Fruit fly (Drosophila melanogaster): Measurements from ENCODE around the gene Cp16.

The Cp16 gene

DNA sequence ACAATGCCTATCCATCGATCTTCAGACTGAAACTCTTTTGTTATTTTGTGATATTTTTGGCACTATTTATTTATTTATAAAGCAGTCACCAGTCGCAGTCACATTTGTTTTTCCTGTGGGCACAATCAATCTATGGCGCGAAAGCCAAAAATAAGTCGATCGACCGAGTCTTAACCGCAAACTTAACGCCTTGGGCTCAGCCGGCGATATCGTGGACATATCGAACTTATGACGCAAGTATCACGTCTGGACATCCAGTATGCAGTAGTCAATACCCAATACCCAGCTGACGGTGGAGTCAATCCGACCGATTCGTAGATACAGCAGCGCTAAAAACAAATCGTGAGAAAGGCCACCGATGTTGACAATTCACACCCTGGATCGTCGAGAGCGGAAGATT lies 41.1 kb upstream of the Cp16 start:
- no peak for TF ChIP-seq cic (GFP tag; optimal IDR thresholded peaks at IDR 0.05)
- TF ChIP-seq CG14711 (tag; optimal IDR thresholded peaks at IDR 0.05) = no peak
- no peak for TF ChIP-seq bab1 (GFP tag; optimal IDR thresholded peaks at IDR 0.05)
- TF ChIP-seq Crg-1 (GFP tag; optimal IDR thresholded peaks at IDR 0.05) = no peak
- TF ChIP-seq CG1620 (GFP tag; optimal IDR thresholded peaks at IDR 0.05) = no peak
- no peak for TF ChIP-seq cnc (optimal IDR thresholded peaks at IDR 0.05)
- no peak for TF ChIP-seq kay (GFP tag; ENCODE audit: borderline replicate concordance)
- no peak for TF ChIP-seq Hr96 (GFP tag; optimal IDR thresholded peaks at IDR 0.05)

DNA sequence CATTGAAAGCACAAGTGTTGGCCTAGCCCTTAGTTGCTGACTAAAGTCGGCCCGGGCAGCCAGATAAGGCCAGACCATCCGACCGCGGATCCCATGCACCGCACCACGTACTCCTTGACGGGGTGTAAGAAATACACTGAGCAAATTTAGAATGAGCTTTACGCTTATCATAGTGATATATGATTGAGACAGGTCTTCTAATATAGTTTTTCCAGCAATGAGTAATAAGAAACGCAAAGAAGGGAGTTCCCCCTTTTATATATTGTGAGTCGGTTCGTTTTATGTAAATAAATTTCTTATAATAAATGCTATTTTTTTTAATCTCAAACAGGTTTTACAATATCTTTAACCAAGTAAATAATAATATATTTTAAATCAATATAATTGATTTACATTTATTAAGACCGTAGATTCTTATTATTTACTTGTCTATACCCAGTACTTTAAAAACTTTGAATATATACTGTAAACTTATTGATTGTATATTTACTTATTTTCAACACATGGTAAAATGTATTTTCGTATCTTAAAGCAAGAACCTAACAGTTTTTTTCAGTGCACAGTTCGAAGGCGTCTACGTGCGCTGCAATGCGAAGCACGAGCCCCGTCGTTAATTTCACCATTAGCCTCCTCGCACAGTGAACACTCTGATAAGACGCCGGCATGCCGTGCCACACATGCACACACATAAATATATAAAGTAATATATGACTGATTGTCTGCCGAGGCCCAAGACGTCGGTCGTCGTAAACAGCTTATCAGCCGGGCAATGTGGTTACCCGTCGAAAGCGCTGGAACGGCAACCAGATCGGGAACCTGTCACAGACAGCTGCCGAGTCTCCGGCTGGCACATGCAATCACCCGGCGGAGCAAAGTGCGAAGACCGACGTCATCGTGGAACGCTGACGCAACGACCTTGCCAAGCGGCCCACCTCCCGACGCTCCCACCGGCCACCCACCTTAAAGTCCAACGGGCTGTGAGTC lies 39.6 kb upstream of the Cp16 start:
- TF ChIP-seq CG1620 (GFP tag; optimal IDR thresholded peaks at IDR 0.05) (no peak), Mnt (GFP tag; optimal IDR thresholded peaks at IDR 0.05) (peak; percentile 63), cnc (optimal IDR thresholded peaks at IDR 0.05) (no peak), CG7045 (GFP tag; optimal IDR thresholded peaks at IDR 0.05) (peak; percentile 54), CG7101 (tag; optimal IDR thresholded peaks at IDR 0.05) (peak; percentile 68), tj (GFP tag; optimal IDR thresholded peaks at IDR 0.05) (peak; percentile 49), toe (GFP tag; optimal IDR thresholded peaks at IDR 0.05) (no peak), cic (GFP tag; optimal IDR thresholded peaks at IDR 0.05) (peak; percentile 85), CG12768 (GFP tag; optimal IDR thresholded peaks at IDR 0.05) (peak; percentile 85), Clk (GFP tag; optimal IDR thresholded peaks at IDR 0.05) (no peak), CG11617 (GFP tag; optimal IDR thresholded peaks at IDR 0.05) (peak; percentile 91), Hr96 (GFP tag; optimal IDR thresholded peaks at IDR 0.05) (peak; percentile 53), ovo (GFP tag; optimal IDR thresholded peaks at IDR 0.05) (no peak), Crg-1 (GFP tag; optimal IDR thresholded peaks at IDR 0.05) (peak; percentile 14), pad (GFP tag; optimal IDR thresholded peaks at IDR 0.05) (peak; percentile 43), bab1 (GFP tag; optimal IDR thresholded peaks at IDR 0.05) (peak; percentile 86), kay (GFP tag; ENCODE audit: borderline replicate concordance) (peak; percentile 89), CG33017 (tag; optimal IDR thresholded peaks at IDR 0.05) (peak; percentile 25), CG5204 (GFP tag; optimal IDR thresholded peaks at IDR 0.05) (no peak), CG14711 (tag; optimal IDR thresholded peaks at IDR 0.05) (peak; percentile 56)

DNA sequence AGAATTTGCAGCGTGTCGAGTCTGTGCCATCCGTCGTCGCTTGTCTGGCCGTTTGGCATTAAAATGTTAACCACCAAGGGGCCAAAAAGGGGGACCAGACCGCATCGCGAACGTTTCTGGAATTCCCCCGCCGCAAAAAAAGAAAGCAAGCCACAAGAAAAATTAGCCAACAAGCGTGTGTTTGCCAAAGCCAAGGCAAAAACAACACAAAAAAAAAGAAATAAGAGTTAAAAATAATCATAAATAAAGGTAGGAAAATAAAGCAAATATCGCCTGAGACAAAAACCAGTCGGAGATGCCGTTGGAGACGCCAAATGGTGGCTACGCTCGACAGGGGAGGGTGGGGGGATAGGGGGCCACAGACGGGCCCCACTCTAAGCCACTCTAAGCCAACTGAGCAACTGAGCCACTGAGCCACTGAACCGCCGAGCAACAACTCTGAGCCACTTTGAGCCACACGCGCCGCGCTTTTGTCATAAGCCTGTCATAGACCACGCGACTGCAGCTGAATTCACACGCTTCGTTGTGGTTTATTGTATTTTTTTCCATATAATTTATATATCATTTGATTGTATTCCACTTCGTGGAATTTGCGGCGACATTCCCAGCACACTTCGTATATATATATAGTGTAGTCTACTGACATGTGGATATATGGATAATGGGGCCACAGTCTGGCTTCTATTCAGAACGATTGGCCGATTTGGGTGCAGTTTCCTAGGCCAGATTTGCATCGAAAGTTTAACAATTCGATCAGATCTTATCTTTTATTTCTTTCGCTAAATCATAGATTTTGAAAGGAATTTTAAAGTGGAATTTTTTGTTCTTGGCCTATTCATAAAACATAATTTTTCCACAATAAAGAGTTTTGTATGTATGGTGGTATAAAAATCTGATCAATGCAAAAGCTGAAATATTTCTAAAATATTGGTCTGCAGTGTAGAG lies 37.9 kb upstream of the Cp16 start:
- TF ChIP-seq Hr96 (GFP tag; optimal IDR thresholded peaks at IDR 0.05) (no peak), ovo (GFP tag; optimal IDR thresholded peaks at IDR 0.05) (peak; percentile 29), CG33017 (tag; optimal IDR thresholded peaks at IDR 0.05) (no peak), CG12768 (GFP tag; optimal IDR thresholded peaks at IDR 0.05) (no peak), CG11617 (GFP tag; optimal IDR thresholded peaks at IDR 0.05) (no peak), CG5204 (GFP tag; optimal IDR thresholded peaks at IDR 0.05) (no peak), bab1 (GFP tag; optimal IDR thresholded peaks at IDR 0.05) (peak; percentile 85), pad (GFP tag; optimal IDR thresholded peaks at IDR 0.05) (no peak), Crg-1 (GFP tag; optimal IDR thresholded peaks at IDR 0.05) (no peak), CG1620 (GFP tag; optimal IDR thresholded peaks at IDR 0.05) (no peak), cic (GFP tag; optimal IDR thresholded peaks at IDR 0.05) (peak; percentile 47), Mnt (GFP tag; optimal IDR thresholded peaks at IDR 0.05) (no peak), CG7101 (tag; optimal IDR thresholded peaks at IDR 0.05) (no peak), tj (GFP tag; optimal IDR thresholded peaks at IDR 0.05) (no peak), CG14711 (tag; optimal IDR thresholded peaks at IDR 0.05) (no peak), cnc (optimal IDR thresholded peaks at IDR 0.05) (no peak), toe (GFP tag; optimal IDR thresholded peaks at IDR 0.05) (no peak), Clk (GFP tag; optimal IDR thresholded peaks at IDR 0.05) (no peak), kay (GFP tag; ENCODE audit: borderline replicate concordance) (peak; percentile 79), CG7045 (GFP tag; optimal IDR thresholded peaks at IDR 0.05) (no peak)

DNA sequence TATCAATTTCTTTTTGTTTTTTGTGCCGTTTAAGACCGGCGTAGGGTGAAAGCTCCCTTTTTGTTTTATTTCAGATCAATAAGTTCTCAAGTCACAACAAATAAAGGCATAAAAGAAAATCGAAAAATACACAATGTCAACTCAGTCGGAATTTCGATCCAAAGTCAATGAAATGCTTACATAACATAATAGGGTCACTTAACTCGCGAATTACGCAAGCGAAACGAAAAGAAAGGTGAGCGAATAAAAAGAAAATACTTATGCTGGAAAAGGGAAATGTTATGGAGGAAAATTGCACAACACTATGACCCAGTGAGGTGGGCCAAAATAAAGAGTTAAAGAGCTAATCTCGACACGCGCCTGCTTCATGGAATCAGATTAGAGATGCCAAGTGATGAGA lies 35.8 kb upstream of the Cp16 start:
- peak; percentile 57 for TF ChIP-seq tj (GFP tag; optimal IDR thresholded peaks at IDR 0.05)
- TF ChIP-seq Clk (GFP tag; optimal IDR thresholded peaks at IDR 0.05) = no peak
- no peak for TF ChIP-seq CG7045 (GFP tag; optimal IDR thresholded peaks at IDR 0.05)

DNA sequence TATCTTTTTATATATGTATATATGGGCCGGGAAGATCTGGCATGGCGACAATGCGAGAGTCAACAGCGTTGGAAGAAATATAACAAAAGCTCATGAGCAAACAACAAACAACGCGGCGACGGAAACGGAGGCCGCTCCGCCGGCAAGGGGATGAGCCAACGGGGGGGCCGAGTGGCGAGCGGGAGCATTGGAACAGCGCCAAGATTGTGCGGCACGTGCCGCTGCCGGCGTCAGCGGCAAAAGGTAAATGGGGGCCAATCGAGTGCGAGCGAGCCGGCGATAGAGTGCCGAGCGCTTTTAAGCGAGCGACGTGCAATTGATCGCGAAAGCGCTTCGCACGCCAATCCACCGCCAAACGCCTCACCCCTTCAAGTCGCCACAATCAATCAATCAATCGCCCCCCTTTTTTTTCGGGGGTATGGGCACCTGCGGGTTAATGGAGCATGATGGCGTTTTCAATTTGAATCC lies 35.2 kb upstream of the Cp16 start:
- TF ChIP-seq CG7045 (GFP tag; optimal IDR thresholded peaks at IDR 0.05) (peak; percentile 83), cnc (optimal IDR thresholded peaks at IDR 0.05) (no peak), toe (GFP tag; optimal IDR thresholded peaks at IDR 0.05) (no peak), CG12768 (GFP tag; optimal IDR thresholded peaks at IDR 0.05) (peak; percentile 91), CG14711 (tag; optimal IDR thresholded peaks at IDR 0.05) (peak; percentile 45), bab1 (GFP tag; optimal IDR thresholded peaks at IDR 0.05) (peak; percentile 93), CG1620 (GFP tag; optimal IDR thresholded peaks at IDR 0.05) (peak; percentile 67), CG11617 (GFP tag; optimal IDR thresholded peaks at IDR 0.05) (peak; percentile 78), CG33017 (tag; optimal IDR thresholded peaks at IDR 0.05) (peak; percentile 23), cic (GFP tag; optimal IDR thresholded peaks at IDR 0.05) (peak; percentile 95), Hr96 (GFP tag; optimal IDR thresholded peaks at IDR 0.05) (peak; percentile 42), tj (GFP tag; optimal IDR thresholded peaks at IDR 0.05) (peak; percentile 45), CG7101 (tag; optimal IDR thresholded peaks at IDR 0.05) (peak; percentile 66), CG5204 (GFP tag; optimal IDR thresholded peaks at IDR 0.05) (peak; percentile 51), Clk (GFP tag; optimal IDR thresholded peaks at IDR 0.05) (peak; percentile 27), Crg-1 (GFP tag; optimal IDR thresholded peaks at IDR 0.05) (peak; percentile 88), pad (GFP tag; optimal IDR thresholded peaks at IDR 0.05) (peak; percentile 59), kay (GFP tag; ENCODE audit: borderline replicate concordance) (no peak), ovo (GFP tag; optimal IDR thresholded peaks at IDR 0.05) (peak; percentile 91), Mnt (GFP tag; optimal IDR thresholded peaks at IDR 0.05) (peak; percentile 86)

Measured in whole organism, adult.